Worm (Caenorhabditis elegans) whole organism, L3 larva: ENCODE data around the gene Y68A4A.13.

ENCODE experiments used
- R02D3.7 ChIP-seq: fragments of 150-350 bp; optimal IDR thresholded peaks from 2 replicates; lab custom pipeline; 2014; ENCODE audit warnings: missing biosample characterization, missing genetic modification characterization
- ZK546.5 ChIP-seq: sonication (generic microtip); optimal IDR thresholded peaks from 2 replicates; lab custom pipeline; 2017; ENCODE audit warnings: missing biosample characterization, missing genetic modification characterization
- aly-2 ChIP-seq: fragments of 150-350 bp; optimal IDR thresholded peaks from 2 replicates; lab custom pipeline; 2014; ENCODE audit warnings: missing biosample characterization, missing genetic modification characterization
- ceh-28 ChIP-seq: fragments of 150-350 bp; optimal IDR thresholded peaks from 2 replicates; lab custom pipeline; 2014; ENCODE audit warnings: missing biosample characterization, missing genetic modification reagents, missing genetic modification characterization
- ceh-82 ChIP-seq: fragments of 150-350 bp; optimal IDR thresholded peaks from 2 replicates; lab custom pipeline; 2014; ENCODE audit warnings: missing biosample characterization, missing genetic modification characterization
- ceh-9 ChIP-seq: sonication (generic microtip); optimal IDR thresholded peaks from 2 replicates; lab custom pipeline; 2018; ENCODE audit warnings: missing biosample characterization, missing genetic modification characterization
- daf-12 ChIP-seq: fragments of 150-350 bp; optimal IDR thresholded peaks from 2 replicates; lab custom pipeline; 2014; ENCODE audit warnings: missing biosample characterization, missing genetic modification reagents, missing genetic modification characterization
- egl-27 ChIP-seq: sonication (generic microtip); optimal IDR thresholded peaks from 4 replicates; lab custom pipeline; 2017; ENCODE audit warnings: missing biosample characterization, missing genetic modification reagents, missing genetic modification characterization
- elt-1 ChIP-seq: fragments of 150-350 bp; optimal IDR thresholded peaks from 2 replicates; lab custom pipeline; 2014; ENCODE audit warnings: missing biosample characterization, missing genetic modification characterization
- elt-2 ChIP-seq: sonication (generic microtip); optimal IDR thresholded peaks from 2 replicates; lab custom pipeline; 2016; ENCODE audit warnings: missing genetic modification reagents, mild to moderate bottlenecking, missing genetic modification characterization, missing compliant biosample characterization
- elt-3 ChIP-seq, 3 experiments: fragments of 150-350 bp in 1 of 3; sonication (generic microtip) in 2 of 3; optimal IDR thresholded peaks; 2 replicates in 2 of 3; 4 replicates in 1 of 3; lab custom pipeline; 2014 to 2017; ENCODE audit warnings: missing biosample characterization in 3 of 3, missing genetic modification characterization in 3 of 3
- fkh-10 ChIP-seq: sonication (generic microtip); optimal IDR thresholded peaks from 2 replicates; lab custom pipeline; 2017; ENCODE audit warnings: missing biosample characterization, missing genetic modification reagents, missing genetic modification characterization
- fkh-2 ChIP-seq: fragments of 150-350 bp; optimal IDR thresholded peaks from 2 replicates; lab custom pipeline; 2014; ENCODE audit warnings: missing biosample characterization, missing genetic modification reagents, missing genetic modification characterization
- fos-1 ChIP-seq: fragments of 150-350 bp; optimal IDR thresholded peaks from 2 replicates; lab custom pipeline; 2014; ENCODE audit warnings: missing biosample characterization, missing genetic modification characterization
- hmg-11 ChIP-seq: sonication (generic microtip); optimal IDR thresholded peaks from 2 replicates; lab custom pipeline; 2016; ENCODE audit warnings: missing genetic modification characterization, missing compliant biosample characterization
- jun-1 ChIP-seq: fragments of 150-350 bp; optimal IDR thresholded peaks from 2 replicates; lab custom pipeline; 2014; ENCODE audit warnings: missing biosample characterization, missing genetic modification reagents, missing genetic modification characterization
- lin-15B ChIP-seq: fragments of 150-350 bp; optimal IDR thresholded peaks from 2 replicates; lab custom pipeline; 2014; ENCODE audit warnings: missing biosample characterization, missing genetic modification characterization
- lin-39 ChIP-seq: fragments of 150-350 bp; optimal IDR thresholded peaks from 2 replicates; lab custom pipeline; 2018; ENCODE audit warnings: missing biosample characterization, missing genetic modification reagents, missing genetic modification characterization
- lsy-12 ChIP-seq: sonication (generic microtip); optimal IDR thresholded peaks from 2 replicates; lab custom pipeline; 2016; ENCODE audit warnings: mild to moderate bottlenecking, missing genetic modification characterization, missing compliant biosample characterization
- mdl-1 ChIP-seq: fragments of 150-350 bp; optimal IDR thresholded peaks from 2 replicates; lab custom pipeline; 2014; ENCODE audit warnings: missing biosample characterization, missing genetic modification characterization
- mml-1 ChIP-seq: fragments of 150-350 bp; sonication (generic microtip); optimal IDR thresholded peaks from 3 replicates; lab custom pipeline; 2014; ENCODE audit warnings: missing biosample characterization, missing genetic modification characterization
- nhr-11 ChIP-seq: fragments of 150-350 bp; optimal IDR thresholded peaks from 2 replicates; lab custom pipeline; 2014; ENCODE audit warnings: missing biosample characterization, missing genetic modification characterization
- nhr-23 ChIP-seq: fragments of 150-350 bp; optimal IDR thresholded peaks from 2 replicates; lab custom pipeline; 2014; ENCODE audit warnings: missing biosample characterization, missing genetic modification reagents, missing genetic modification characterization
- nhr-25 ChIP-seq: sonication (generic microtip); optimal IDR thresholded peaks from 2 replicates; lab custom pipeline; 2017; ENCODE audit warnings: missing biosample characterization, missing genetic modification characterization
- nhr-28 ChIP-seq: fragments of 150-350 bp; optimal IDR thresholded peaks from 2 replicates; lab custom pipeline; 2014; ENCODE audit warnings: missing biosample characterization, missing genetic modification characterization
- nhr-67 ChIP-seq: fragments of 150-350 bp; optimal IDR thresholded peaks from 2 replicates; lab custom pipeline; 2014; ENCODE audit warnings: missing biosample characterization, missing genetic modification characterization
- nhr-76 ChIP-seq: fragments of 150-350 bp; sonication (generic microtip); optimal IDR thresholded peaks from 5 replicates; lab custom pipeline; 2014; ENCODE audit warnings: missing biosample characterization, missing genetic modification characterization
- nhr-77 ChIP-seq: fragments of 150-350 bp; optimal IDR thresholded peaks from 2 replicates; lab custom pipeline; 2014; ENCODE audit warnings: missing biosample characterization, missing genetic modification characterization
- pha-4 ChIP-seq: fragments of 150-350 bp; optimal IDR thresholded peaks from 2 replicates; lab custom pipeline; 2014; ENCODE audit warnings: missing biosample characterization, missing genetic modification reagents, missing genetic modification characterization
- pqm-1 ChIP-seq: fragments of 150-350 bp; optimal IDR thresholded peaks from 2 replicates; lab custom pipeline; 2017; ENCODE audit warnings: missing biosample characterization, missing genetic modification characterization, inconsistent platforms
- sea-2 ChIP-seq: fragments of 150-350 bp; sonication (generic microtip); optimal IDR thresholded peaks from 4 replicates; lab custom pipeline; 2014; ENCODE audit warnings: missing biosample characterization, missing genetic modification reagents, missing genetic modification characterization
- snpc-4 ChIP-seq: fragments of 150-350 bp; optimal IDR thresholded peaks from 2 replicates; lab custom pipeline; 2014; ENCODE audit warnings: missing biosample characterization, missing genetic modification characterization
- tbx-2 ChIP-seq: sonication (generic microtip); optimal IDR thresholded peaks from 2 replicates; lab custom pipeline; 2016; ENCODE audit warnings: mild to moderate bottlenecking, missing genetic modification characterization, missing compliant biosample characterization
- zag-1 ChIP-seq: fragments of 150-350 bp; optimal IDR thresholded peaks from 2 replicates; lab custom pipeline; 2014; ENCODE audit warnings: missing biosample characterization, missing genetic modification characterization
- ztf-11 ChIP-seq: fragments of 150-350 bp; optimal IDR thresholded peaks from 2 replicates; lab custom pipeline; 2014; ENCODE audit warnings: missing biosample characterization, missing genetic modification characterization

The Y68A4A.13 gene

DNA sequence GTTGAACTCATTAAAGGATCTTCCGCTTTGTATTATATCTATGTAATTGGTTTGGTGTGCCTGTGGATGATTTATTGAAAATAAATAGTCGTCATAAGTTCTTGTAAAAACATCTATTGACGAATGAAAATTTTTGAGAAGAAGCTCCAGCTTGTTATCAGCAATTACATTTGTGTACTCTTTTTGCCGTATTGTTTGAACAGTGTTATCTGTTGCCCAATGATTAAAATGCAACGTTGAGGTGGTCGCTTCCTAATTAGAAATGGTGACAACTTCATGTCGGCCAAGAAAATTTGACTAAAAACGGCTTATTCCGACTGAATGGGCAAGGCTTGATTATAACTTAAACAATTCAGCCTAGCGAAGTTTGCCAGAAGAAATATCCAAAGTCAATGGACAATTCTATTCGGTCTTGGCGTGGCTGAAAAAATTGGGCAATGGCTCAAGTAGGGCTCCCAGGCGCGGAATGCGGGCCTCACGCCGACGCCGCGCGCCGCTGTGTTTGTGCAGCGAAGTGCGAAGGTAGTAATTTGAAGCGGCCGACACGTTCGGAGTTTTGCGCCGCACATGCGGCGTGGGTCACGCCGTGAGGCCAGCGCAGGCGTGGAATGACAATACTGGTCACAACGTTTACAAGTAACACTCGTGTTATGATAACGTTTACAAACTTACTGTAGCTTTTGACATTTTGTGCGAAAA lies 32.8 kb upstream of the Y68A4A.13 start:
- TF ChIP-seq nhr-25 (tag; lab: Kevin White, UChicago) (no peak), elt-2 (tag; lab: Kevin White, UChicago) (peak; percentile 70), pqm-1 (tag; lab: Kevin White, UChicago) (peak; percentile 22), pha-4 (tag; lab: Kevin White, UChicago) (peak; percentile 21)

DNA sequence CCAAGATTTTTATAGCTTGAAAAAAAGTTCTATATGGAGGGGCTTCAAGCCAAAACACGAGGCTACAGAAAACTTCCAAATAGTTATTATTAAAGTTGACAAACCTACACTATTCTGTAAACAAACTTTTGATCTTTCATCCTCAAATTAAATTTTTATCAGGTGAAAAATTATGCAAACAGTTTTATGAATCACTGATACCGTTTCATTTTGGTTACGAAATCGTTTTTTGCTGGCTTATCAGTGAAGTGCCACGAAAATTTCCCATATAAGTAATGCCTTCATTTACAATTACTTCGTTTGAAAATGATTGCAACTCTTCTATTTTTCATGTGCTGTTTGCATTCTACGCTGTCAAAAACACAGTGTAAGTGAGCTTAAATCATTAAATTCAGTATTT lies 30.9 kb upstream of the Y68A4A.13 start, which contains the start of gene T19C9.8:
Gene T19C9.8, plus strand, starts transcription at position 299 of the 400 bp plus-strand sequence.
- TF ChIP-seq nhr-23 (no peak), elt-2 (tag; lab: Kevin White, UChicago) (peak; percentile 94), pqm-1 (tag; lab: Kevin White, UChicago) (peak; percentile 77)
- TF ChIP-seq, all 47 proteins: peak for 2

DNA sequence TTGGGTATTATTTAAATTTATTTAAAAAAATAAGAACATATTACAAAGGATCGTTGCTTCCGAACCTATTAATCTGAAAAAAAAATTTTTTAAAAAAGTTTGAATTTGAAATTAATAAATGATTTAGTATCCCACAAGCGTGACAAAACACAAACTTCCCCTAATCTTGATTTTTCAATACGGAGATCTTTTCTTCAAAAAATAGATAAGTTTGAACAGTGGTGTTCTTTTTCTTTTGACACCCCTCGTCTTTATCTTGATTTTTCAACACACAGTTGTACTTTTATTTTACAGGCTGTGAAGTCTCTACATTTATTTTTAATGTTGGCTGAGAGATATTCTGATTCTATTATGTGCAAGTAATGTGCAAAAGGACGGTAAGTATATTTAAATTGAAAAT lies 28.4 kb upstream of the Y68A4A.13 start, which contains the start of gene T19C9.10:
Gene T19C9.10, plus strand, starts transcription at position 248 of the 400 bp plus-strand sequence.
- TF ChIP-seq elt-1 (tag; lab: Kevin White, UChicago) (peak; percentile 67), nhr-76 (tag; lab: Kevin White, UChicago) (no peak)

DNA sequence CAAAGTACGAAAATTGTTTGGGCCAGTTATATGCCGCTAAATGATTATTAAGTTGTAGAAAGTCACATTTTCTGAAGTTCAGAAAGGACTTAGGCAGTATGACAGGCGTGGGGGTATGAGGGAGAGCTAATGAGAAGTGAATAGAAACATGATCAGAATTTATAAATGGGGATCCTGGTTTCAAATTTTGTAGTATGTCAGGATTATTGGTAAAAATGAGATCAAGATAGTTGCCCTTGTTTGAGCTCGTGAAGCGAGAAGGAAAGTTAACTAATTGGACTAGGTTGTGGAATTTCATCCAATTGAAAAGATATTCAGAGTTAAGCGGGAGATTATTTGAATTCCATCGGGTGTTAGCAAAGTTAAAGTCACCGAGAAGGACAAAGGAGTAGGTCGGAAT lies 24.5 kb upstream of the Y68A4A.13 start:
- TF ChIP-seq snpc-4 (tag; lab: Kevin White, UChicago) (no peak), mdl-1 (no peak), aly-2 (no peak), ZK546.5 (tag; lab: Kevin White, UChicago) (no peak)

DNA sequence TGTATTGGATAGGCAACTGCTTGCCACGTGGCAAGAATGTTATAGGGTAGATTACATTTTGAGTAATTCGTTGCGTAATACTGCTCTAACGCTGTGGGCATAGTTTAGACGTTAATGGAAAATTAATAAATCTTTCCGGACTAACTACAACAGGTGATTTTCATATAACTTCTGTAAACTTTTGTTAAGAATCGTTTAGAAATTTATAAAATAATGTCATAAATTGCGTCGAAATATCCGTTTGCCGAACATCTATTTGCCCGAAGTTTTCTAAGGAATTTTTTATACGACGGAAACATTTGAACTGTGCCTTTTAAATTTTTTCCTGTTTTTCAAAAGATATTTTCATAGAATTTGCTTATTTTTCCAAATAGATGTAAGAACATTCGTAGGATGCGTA lies 18.2 kb upstream of the Y68A4A.13 start, which contains the start of gene srh-112:
Gene srh-112, minus strand, starts transcription at position 101 of the 400 bp plus-strand sequence.
- TF ChIP-seq R02D3.7 (no peak), nhr-28 (tag; lab: Kevin White, UChicago) (no peak), sea-2 (no peak), ceh-28 (tag; lab: Kevin White, UChicago) (no peak), aly-2 (no peak)

DNA sequence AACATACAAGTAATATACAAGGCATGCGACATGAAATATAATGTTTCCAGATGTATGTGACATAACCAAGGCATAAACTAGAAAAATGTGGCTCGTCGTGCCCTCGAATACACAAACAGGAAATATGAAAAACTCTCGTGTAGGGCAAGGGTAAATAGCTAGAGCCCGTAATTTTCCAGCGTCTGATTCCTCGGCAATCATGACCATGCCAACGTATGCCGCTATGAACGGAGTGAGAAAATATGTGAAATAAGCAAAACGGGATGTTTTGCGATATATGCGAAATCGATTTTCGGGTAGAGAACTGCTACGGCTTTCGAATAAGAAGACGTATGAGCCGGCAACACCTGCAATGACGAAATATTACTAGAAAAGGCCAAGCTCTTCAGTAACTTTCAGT lies 17.4 kb upstream of the Y68A4A.13 start, which contains the start of gene scl-25:
Gene scl-25, plus strand, starts transcription at position 301 of the 400 bp plus-strand sequence.
- TF ChIP-seq fkh-2, result no peak
- no peak for TF ChIP-seq hmg-11 (tag; lab: Kevin White, UChicago)
- TF ChIP-seq nhr-76 (tag; lab: Kevin White, UChicago), result no peak
- TF ChIP-seq egl-27 (tag; lab: Kevin White, UChicago), result no peak
- no peak for TF ChIP-seq lin-39
- TF ChIP-seq lsy-12 (tag; lab: Kevin White, UChicago), result no peak
- TF ChIP-seq snpc-4 (tag; lab: Kevin White, UChicago), result no peak
- TF ChIP-seq zag-1 (tag; lab: Kevin White, UChicago), result no peak

DNA sequence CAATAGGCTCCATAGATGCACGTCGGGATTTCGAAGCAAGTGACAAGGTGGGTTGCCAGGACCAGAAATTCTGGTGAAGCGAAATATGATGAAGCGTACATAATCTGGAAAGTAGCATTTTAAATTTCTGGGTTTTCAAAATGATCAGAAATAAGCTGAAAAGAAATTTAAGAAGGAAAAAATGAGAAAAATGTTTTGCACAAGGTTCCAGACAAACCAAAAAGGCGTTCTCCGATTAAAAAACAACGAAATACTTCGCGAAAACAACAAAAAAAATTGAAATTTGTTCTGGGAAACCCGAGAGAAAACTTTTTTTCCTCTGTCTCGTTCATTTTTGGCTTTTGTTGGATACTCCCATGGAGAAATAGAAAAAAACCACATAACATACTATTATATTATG lies 15.4 kb upstream of the Y68A4A.13 start, which contains the start of gene srh-252:
Gene srh-252, minus strand, starts transcription at position 101 of the 400 bp plus-strand sequence.
- TF ChIP-seq nhr-76 (tag; lab: Kevin White, UChicago) (no peak), ztf-11 (tag; lab: Kevin White, UChicago) (no peak), hmg-11 (tag; lab: Kevin White, UChicago) (no peak), R02D3.7 (no peak), lsy-12 (tag; lab: Kevin White, UChicago) (no peak), ceh-82 (tag; lab: Kevin White, UChicago) (no peak), pqm-1 (tag; lab: Kevin White, UChicago) (no peak), sea-2 (no peak), tbx-2 (no peak), nhr-11 (tag; lab: Kevin White, UChicago) (no peak), ZK546.5 (tag; lab: Kevin White, UChicago) (no peak)

DNA sequence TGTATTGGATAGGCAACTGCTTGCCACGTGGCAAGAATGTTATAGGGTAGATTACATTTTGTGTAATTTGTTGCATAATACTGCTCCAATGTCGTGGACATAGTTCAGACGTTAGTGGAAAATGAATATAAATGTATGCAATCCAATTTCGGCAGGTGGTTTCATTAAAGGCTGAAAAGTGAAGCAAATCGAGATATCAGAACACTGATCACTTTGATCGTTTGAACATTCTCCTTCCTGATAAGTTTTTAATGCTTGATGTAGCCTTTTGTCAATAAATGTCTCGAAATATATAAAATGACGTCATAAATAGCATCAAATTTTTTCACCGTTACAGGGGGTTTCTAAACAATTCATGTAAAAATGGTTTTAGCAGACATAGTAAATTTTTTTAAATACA lies 12.4 kb upstream of the Y68A4A.13 start, which contains the start of gene srh-109:
Gene srh-109, minus strand, starts transcription at position 101 of the 400 bp plus-strand sequence.
- TF ChIP-seq mml-1, result no peak
- TF ChIP-seq nhr-77 (tag; lab: Kevin White, UChicago), result no peak
- TF ChIP-seq daf-12, result no peak
- no peak for TF ChIP-seq nhr-76 (tag; lab: Kevin White, UChicago)
- no peak for TF ChIP-seq lsy-12 (tag; lab: Kevin White, UChicago)
- no peak for TF ChIP-seq nhr-28 (tag; lab: Kevin White, UChicago)
- no peak for TF ChIP-seq fos-1 (tag; lab: Kevin White, UChicago)
- no peak for TF ChIP-seq lin-15B (tag; lab: Kevin White, UChicago)
- no peak for TF ChIP-seq ceh-9 (tag; lab: Kevin White, UChicago)
- no peak for TF ChIP-seq egl-27 (tag; lab: Kevin White, UChicago)
- no peak for TF ChIP-seq lin-39
- TF ChIP-seq elt-3 (tag; optimal IDR thresholded peaks at IDR 0.05; lab: Kevin White, UChicago), result no peak
- TF ChIP-seq pha-4 (tag; lab: Kevin White, UChicago), result no peak
- TF ChIP-seq ztf-11 (tag; lab: Kevin White, UChicago), result no peak
- no peak for TF ChIP-seq nhr-67
- TF ChIP-seq jun-1 (tag; lab: Kevin White, UChicago), result no peak
- no peak for TF ChIP-seq snpc-4 (tag; lab: Kevin White, UChicago)
- no peak for TF ChIP-seq fkh-10
- no peak for TF ChIP-seq ceh-28 (tag; lab: Kevin White, UChicago)
- no peak for TF ChIP-seq nhr-25 (tag; lab: Kevin White, UChicago)
